Worm (Caenorhabditis elegans): ENCODE measurements around the gene kvs-2.

DNA sequence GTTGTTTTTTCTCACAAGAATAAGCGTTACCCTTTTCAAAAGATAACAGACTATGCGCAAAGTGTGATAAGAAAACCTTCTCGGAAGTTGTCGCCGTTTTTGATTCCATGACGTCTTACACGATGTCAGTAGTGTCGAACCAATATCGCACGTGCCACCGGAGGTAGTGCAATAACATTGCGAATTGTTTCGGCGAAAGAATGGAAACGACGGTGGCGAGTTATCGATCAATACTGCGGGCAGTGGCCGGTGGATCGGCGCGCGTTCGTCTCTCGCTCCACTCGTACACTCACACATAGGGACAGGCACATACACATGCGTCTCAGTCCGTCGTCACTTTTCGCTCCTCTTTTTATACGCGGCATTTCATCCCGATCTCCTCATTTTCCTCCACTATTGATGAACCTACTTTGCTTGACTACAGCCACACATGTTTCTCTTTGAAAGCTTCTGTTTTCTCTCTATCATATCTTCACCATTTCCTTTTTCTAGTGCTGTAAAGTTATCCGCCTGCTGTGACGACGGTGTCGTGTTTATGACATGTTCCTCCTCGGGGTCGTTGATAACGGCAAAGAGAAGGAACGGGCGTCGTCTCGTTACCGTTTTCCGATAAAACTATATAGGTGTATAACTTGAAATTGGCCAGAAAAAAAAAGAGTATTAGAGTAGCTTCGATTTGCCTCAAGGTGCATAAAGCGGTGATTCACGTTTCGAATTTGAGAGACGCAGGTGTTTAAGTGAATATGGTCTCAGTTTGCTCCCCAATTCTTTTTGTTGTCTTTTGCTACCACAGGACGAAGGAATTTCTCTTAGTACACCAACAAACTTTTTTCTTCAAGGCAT is 45.5 kb downstream of the kvs-2 start:
- TF ChIP-seq B0019.2 (GFP tag; conservative IDR thresholded peaks at IDR 0.05) (no peak), unc-62 (GFP tag; optimal IDR thresholded peaks at IDR 0.05) (no peak), atf-7 (tag; optimal IDR thresholded peaks at IDR 0.05) (no peak), pha-4 (tag; optimal IDR thresholded peaks at IDR 0.05) (no peak), lag-1 (GFP tag; IDR thresholded peaks at IDR 0.05) (no peak), ama-1 (optimal IDR thresholded peaks at IDR 0.05) (no peak), ama-1 (GFP tag; optimal IDR thresholded peaks at IDR 0.05) (no peak), die-1 (tag; optimal IDR thresholded peaks at IDR 0.05) (peak; percentile 33), K12H6.12 (tag; optimal IDR thresholded peaks at IDR 0.05) (no peak), C17E4.6 (GFP tag; IDR thresholded peaks at IDR 0.05) (no peak), sea-2 (GFP tag; IDR thresholded peaks at IDR 0.05) (no peak), madf-3 (GFP tag; IDR thresholded peaks at IDR 0.05) (no peak)
